Fruit fly (Drosophila melanogaster) S2 (cell line): ENCODE results near the gene Ndf.

Experiments used
- CG8478 ChIP-seq: fragments of >200 bp; optimal IDR thresholded peaks from 2 replicates; lab custom pipeline; 2018
- CTCF ChIP-seq, 2 experiments: fragments of >200 bp; optimal IDR thresholded peaks; 2 replicates each; lab custom pipeline; 2018

- TF ChIP-seq CTCF (optimal IDR thresholded peaks at IDR 0.05; lab: Kevin White, UChicago) = peak in 1 of 2 experiments; percentile 17
- TF ChIP-seq CG8478 (lab: Kevin White, UChicago) = no peak
These were observed 53.1 kb downstream of the Ndf start, which contains the start of gene Pen for dm6 chr2L:10056705-10057104.
